Worm (Caenorhabditis elegans) whole organism, L4/young adult: ENCODE measurements around the gene R74.8.

Experiments
- dao-5 ChIP-seq: sonication (generic microtip); optimal IDR thresholded peaks from 2 replicates; lab custom pipeline; 2016; ENCODE audit warnings: missing genotype, missing genetic modification characterization, moderate library complexity, missing compliant biosample characterization
- him-1 ChIP-seq: sonication (generic microtip); optimal IDR thresholded peaks from 2 replicates; lab custom pipeline; 2016; ENCODE audit warnings: missing genotype, missing genetic modification reagents, missing genetic modification characterization, missing compliant biosample characterization

DNA sequence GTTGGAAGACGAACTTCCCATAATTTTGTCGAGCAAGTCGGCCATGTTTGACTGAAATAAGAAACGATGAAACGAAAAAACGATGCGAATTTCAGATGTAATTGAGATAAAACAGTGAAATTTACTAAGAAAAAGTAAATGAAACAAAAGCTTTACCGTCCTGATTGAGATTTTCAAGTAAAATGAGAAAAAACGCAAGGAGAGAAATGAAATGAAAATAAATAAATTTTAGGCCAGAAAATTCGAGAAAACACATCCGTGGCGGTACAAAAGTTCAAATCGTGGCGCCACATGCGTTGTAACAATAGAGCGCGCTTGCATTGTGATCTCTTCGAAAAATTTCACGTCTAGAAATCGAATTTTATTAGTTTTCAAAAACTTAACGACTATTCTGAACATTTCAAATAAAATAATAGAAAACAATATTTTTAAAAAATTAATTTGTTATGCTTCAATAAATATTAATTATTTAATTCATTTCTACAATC is 29.9 kb upstream of the R74.8 start, which contains the start of the genes hrde-1 and C16C10.13:
- TF ChIP-seq him-1 (tag; lab: Kevin White, UChicago) (no peak), dao-5 (tag; lab: Kevin White, UChicago) (no peak)
